Fruit fly (Drosophila melanogaster): ENCODE results near the gene Oli.

- TF ChIP-seq Dref (GFP tag; IDR thresholded peaks at IDR 0.05) = no peak
- no peak for TF ChIP-seq emc (GFP tag; optimal IDR thresholded peaks at IDR 0.05)
- no peak for TF ChIP-seq trem (tag; optimal IDR thresholded peaks at IDR 0.05)
- no peak for TF ChIP-seq CG6765 (GFP tag; optimal IDR thresholded peaks at IDR 0.05)
- TF ChIP-seq Dip3 (GFP tag; optimal IDR thresholded peaks at IDR 0.05) = no peak
- TF ChIP-seq ro (GFP tag; IDR thresholded peaks at IDR 0.05) = no peak
- peak; percentile 34 for TF ChIP-seq CG9797 (GFP tag; optimal IDR thresholded peaks at IDR 0.05)
- no peak for TF ChIP-seq mirr (GFP tag; optimal IDR thresholded peaks at IDR 0.05)
Measured at dm6 chr2L:17603152-17603551, 14.2 kb downstream of the Oli start.

Data from whole organism, embryonic.